Worm (Caenorhabditis elegans) whole organism, L4 larva: ENCODE data around the gene C29F9.5.

Experiments used
- F37D6.2 ChIP-seq: sonication (generic microtip); optimal IDR thresholded peaks from 2 replicates; lab custom pipeline; 2016; ENCODE audit warnings: mild to moderate bottlenecking, missing genetic modification characterization, missing compliant biosample characterization
- T26A8.4 ChIP-seq: fragments of 200-800 bp; sonication (Bioruptor generic); IDR thresholded peaks from 2 replicates; pipeline ENCODE4 v1.3.6; 2022; ENCODE audit warnings: missing genetic modification characterization, missing compliant biosample characterization
- Y105C5A.15 ChIP-seq: fragments of 200-800 bp; sonication (Bioruptor generic); IDR thresholded peaks from 2 replicates; pipeline ENCODE4 v1.3.6; 2022; ENCODE audit warnings: missing genetic modification characterization, missing compliant biosample characterization
- aha-1 ChIP-seq: fragments of 150-350 bp; peaks from one replicate; lab custom pipeline; 2014; ENCODE audit warnings: missing biosample characterization, missing genetic modification characterization
- aly-2 ChIP-seq: sonication (generic microtip); optimal IDR thresholded peaks from 2 replicates; lab custom pipeline; 2018; ENCODE audit warnings: missing biosample characterization, missing genetic modification characterization
- ceh-20 ChIP-seq: fragments of 200-800 bp; sonication (Bioruptor generic); IDR thresholded peaks from 2 replicates; pipeline ENCODE4 v1.3.6; 2022; ENCODE audit warnings: missing genetic modification reagents, missing genetic modification characterization, missing compliant biosample characterization
- ceh-44 ChIP-seq: fragments of 200-800 bp; sonication (Bioruptor generic); IDR thresholded peaks from 2 replicates; pipeline ENCODE4 v1.3.6; 2022; ENCODE audit warnings: missing genetic modification reagents, missing genetic modification characterization, missing compliant biosample characterization
- ces-1 ChIP-seq: fragments of 150-350 bp; sonication (generic microtip); optimal IDR thresholded peaks from 4 replicates; lab custom pipeline; 2014; ENCODE audit warnings: missing biosample characterization, missing genetic modification reagents, missing genetic modification characterization
- cey-2 ChIP-seq: sonication (generic microtip); optimal IDR thresholded peaks from 3 replicates; lab custom pipeline; 2017; ENCODE audit warnings: missing genetic modification characterization, mild to moderate bottlenecking, missing compliant biosample characterization, antibody characterized with exemption, borderline replicate concordance; ENCODE audit not compliant: insufficient read depth
- daf-19 ChIP-seq: fragments of 200-800 bp; sonication (Bioruptor generic); conservative IDR thresholded peaks from 2 replicates; pipeline ENCODE4 v1.3.6; 2022; ENCODE audit warnings: missing genetic modification characterization, missing compliant biosample characterization
- dmd-8 ChIP-seq: fragments of 200-800 bp; sonication (Bioruptor generic); IDR thresholded peaks from 2 replicates; pipeline ENCODE4 v1.3.6; 2022; ENCODE audit warnings: missing genetic modification characterization, missing compliant biosample characterization
- dpl-1 ChIP-seq: fragments of 150-350 bp; optimal IDR thresholded peaks from 2 replicates; lab custom pipeline; 2014; ENCODE audit warnings: missing biosample characterization, missing genetic modification reagents, missing genetic modification characterization
- dve-1 ChIP-seq: sonication (generic microtip); optimal IDR thresholded peaks from 2 replicates; lab custom pipeline; 2017; ENCODE audit warnings: antibody characterized with exemption, mild to moderate bottlenecking, missing genetic modification characterization, missing compliant biosample characterization; ENCODE audit not compliant: insufficient read depth
- egl-43 ChIP-seq: fragments of 200-800 bp; sonication (Bioruptor generic); IDR thresholded peaks from 2 replicates; pipeline ENCODE4 v1.3.6; 2022; ENCODE audit warnings: missing genetic modification reagents, missing genetic modification characterization, missing compliant biosample characterization
- gei-8 ChIP-seq: fragments of 200-800 bp; sonication (Bioruptor generic); optimal IDR thresholded peaks from 2 replicates; lab custom pipeline; 2018; ENCODE audit warnings: mild to moderate bottlenecking, missing genetic modification characterization, missing compliant biosample characterization
- hlh-11 ChIP-seq: fragments of 200-800 bp; sonication (Bioruptor generic); optimal IDR thresholded peaks from 2 replicates; lab custom pipeline; 2018; ENCODE audit warnings: mild to moderate bottlenecking, missing genetic modification characterization, missing compliant biosample characterization
- hlh-30 ChIP-seq: sonication (generic microtip); optimal IDR thresholded peaks from 2 replicates; lab custom pipeline; 2017; ENCODE audit warnings: antibody characterized with exemption, mild to moderate bottlenecking, missing genetic modification characterization, missing compliant biosample characterization; ENCODE audit not compliant: insufficient read depth
- jun-1 ChIP-seq: fragments of 150-350 bp; optimal IDR thresholded peaks from 2 replicates; lab custom pipeline; 2014; ENCODE audit warnings: missing biosample characterization, missing genetic modification reagents, missing genetic modification characterization
- lin-1 ChIP-seq: fragments of 200-800 bp; sonication (Bioruptor generic); IDR thresholded peaks from 2 replicates; pipeline ENCODE4 v1.3.6; 2022; ENCODE audit warnings: missing genetic modification reagents, missing genetic modification characterization, missing compliant biosample characterization
- lin-15B ChIP-seq: fragments of 150-350 bp; sonication (generic microtip); optimal IDR thresholded peaks from 3 replicates; lab custom pipeline; 2014; ENCODE audit warnings: missing biosample characterization, missing genetic modification characterization
- lin-38 ChIP-seq: fragments of 200-800 bp; sonication (Bioruptor generic); IDR thresholded peaks from 2 replicates; pipeline ENCODE4 v1.3.6; 2022; ENCODE audit warnings: missing genetic modification reagents, missing genetic modification characterization, missing compliant biosample characterization
- lir-3 ChIP-seq: sonication (generic microtip); optimal IDR thresholded peaks from 2 replicates; lab custom pipeline; 2016; ENCODE audit warnings: mild to moderate bottlenecking, missing genetic modification characterization, missing compliant biosample characterization
- lsy-2 ChIP-seq, 2 experiments: fragments of 150-350 bp in 1 of 2; sonication (generic microtip) in 1 of 2; optimal IDR thresholded peaks; 2 replicates each; lab custom pipeline; 2014 to 2017; ENCODE audit warnings: missing biosample characterization in 2 of 2, missing genetic modification characterization in 2 of 2
- mep-1 ChIP-seq: fragments of 150-350 bp; sonication (generic microtip); optimal IDR thresholded peaks from 3 replicates; lab custom pipeline; 2014; ENCODE audit warnings: missing biosample characterization, missing genetic modification characterization
- nhr-10 ChIP-seq: fragments of 150-350 bp; optimal IDR thresholded peaks from 2 replicates; lab custom pipeline; 2014; ENCODE audit warnings: missing biosample characterization, missing genetic modification characterization
- nhr-111 ChIP-seq: fragments of 200-800 bp; sonication (Bioruptor generic); optimal IDR thresholded peaks from 2 replicates; lab custom pipeline; 2018; ENCODE audit warnings: mild to moderate bottlenecking, missing genetic modification characterization, missing compliant biosample characterization
- nhr-41 ChIP-seq: fragments of 200-800 bp; sonication (Bioruptor generic); IDR thresholded peaks from 2 replicates; pipeline ENCODE4 v1.3.6; 2022; ENCODE audit warnings: missing genetic modification reagents, missing genetic modification characterization, missing compliant biosample characterization
- nhr-48 ChIP-seq: sonication (generic microtip); optimal IDR thresholded peaks from 2 replicates; lab custom pipeline; 2016; ENCODE audit warnings: mild to moderate bottlenecking, missing genetic modification characterization, missing compliant biosample characterization
- nhr-76 ChIP-seq: fragments of 150-350 bp; optimal IDR thresholded peaks from 2 replicates; lab custom pipeline; 2014; ENCODE audit warnings: missing biosample characterization, missing genetic modification characterization
- php-3 ChIP-seq: fragments of 200-800 bp; sonication (Bioruptor generic); IDR thresholded peaks from 2 replicates; pipeline ENCODE4 v1.3.6; 2022; ENCODE audit warnings: missing genetic modification reagents, missing genetic modification characterization, missing compliant biosample characterization
- pqm-1 ChIP-seq: sonication (generic microtip); optimal IDR thresholded peaks from 2 replicates; lab custom pipeline; 2017; ENCODE audit warnings: missing biosample characterization, missing genetic modification characterization
- saeg-2 ChIP-seq: fragments of 200-800 bp; sonication (Bioruptor generic); IDR thresholded peaks from 2 replicates; pipeline ENCODE4 v1.3.6; 2022; ENCODE audit warnings: missing genetic modification reagents, missing genetic modification characterization, missing compliant biosample characterization
- sdz-12 ChIP-seq: fragments of 200-800 bp; sonication (Bioruptor generic); optimal IDR thresholded peaks from 2 replicates; lab custom pipeline; 2018; ENCODE audit warnings: mild to moderate bottlenecking, missing genetic modification characterization, missing compliant biosample characterization
- set-16 ChIP-seq: fragments of 200-800 bp; sonication (Bioruptor generic); IDR thresholded peaks from 2 replicates; pipeline ENCODE4 v1.3.6; 2022; ENCODE audit warnings: missing genetic modification reagents, missing genetic modification characterization, missing compliant biosample characterization
- skn-1 ChIP-seq: fragments of 150-350 bp; optimal IDR thresholded peaks from 2 replicates; lab custom pipeline; 2014; ENCODE audit warnings: missing biosample characterization, missing genetic modification characterization
- spr-1 ChIP-seq: sonication (generic microtip); optimal IDR thresholded peaks from 2 replicates; lab custom pipeline; 2016; ENCODE audit warnings: mild to moderate bottlenecking, missing genetic modification characterization, missing compliant biosample characterization
- tra-1 ChIP-seq: fragments of 200-800 bp; sonication (Bioruptor generic); IDR thresholded peaks from 2 replicates; pipeline ENCODE4 v1.3.6; 2022; ENCODE audit warnings: missing genetic modification reagents, missing genetic modification characterization, missing compliant biosample characterization
- unc-62 ChIP-seq, 3 experiments: fragments of 150-350 bp in 1 of 3; sonication (generic microtip); optimal IDR thresholded peaks in 2 of 3; peaks in 1 of 3; 1 replicate in 1 of 3; 2 replicates in 2 of 3; lab custom pipeline; 2014 to 2017; ENCODE audit warnings: missing biosample characterization in 3 of 3, missing genetic modification characterization in 3 of 3, missing genetic modification reagents in 3 of 3, missing genotype in 1 of 3
- zag-1 ChIP-seq: fragments of 150-350 bp; optimal IDR thresholded peaks from 2 replicates; lab custom pipeline; 2014; ENCODE audit warnings: missing biosample characterization, missing genetic modification characterization
- zfp-3 ChIP-seq: fragments of 200-800 bp; sonication (Bioruptor generic); conservative IDR thresholded peaks from 2 replicates; pipeline ENCODE4 v1.3.6; 2022; ENCODE audit warnings: missing genetic modification reagents, missing genetic modification characterization, missing compliant biosample characterization
- zip-11 ChIP-seq: fragments of 200-800 bp; sonication (Bioruptor generic); IDR thresholded peaks from 2 replicates; pipeline ENCODE4 v1.3.6; 2022; ENCODE audit warnings: missing genetic modification characterization, missing compliant biosample characterization
- ztf-7 ChIP-seq: fragments of 150-350 bp; optimal IDR thresholded peaks from 2 replicates; lab custom pipeline; 2014; ENCODE audit warnings: missing biosample characterization, missing genetic modification characterization

The C29F9.5 gene

ce11 chrIII:117210-117609, at the start of gene C29F9.5:
TSS of gene C29F9.5 (plus strand) at chrIII:117510.
- TF ChIP-seq nhr-111 (GFP tag; lab: Kevin White, UChicago) (no peak), zag-1 (tag; lab: Kevin White, UChicago) (no peak), unc-62 (GFP tag; optimal IDR thresholded peaks at IDR 0.05 in 1 of 2; lab: Kevin White, UChicago) (peak in 1 of 2 experiments; percentile 59), unc-62 (tag; optimal IDR thresholded peaks at IDR 0.05; lab: Kevin White, UChicago) (no peak), lsy-2 (tag; optimal IDR thresholded peaks at IDR 0.05; lab: Kevin White, UChicago) (no peak)

ce11 chrIII:69652-70051, 47.7 kb upstream of the C29F9.5 start, which contains the start of gene spt-4:
TSS of gene spt-4 (minus strand) at chrIII:69752.
- TF ChIP-seq sdz-12 (GFP tag; lab: Kevin White, UChicago), result no peak
- no peak for TF ChIP-seq gei-8
- TF ChIP-seq skn-1 (tag; lab: Kevin White, UChicago), result no peak
- no peak for TF ChIP-seq ces-1 (GFP tag; lab: Kevin White, UChicago)
- TF ChIP-seq jun-1 (tag; lab: Kevin White, UChicago), result no peak
- no peak for TF ChIP-seq hlh-30 (tag; lab: Kevin White, UChicago)
- TF ChIP-seq Y105C5A.15 (GFP tag; lab: Robert Waterston, UW), result no peak
- TF ChIP-seq php-3 (GFP tag; lab: Robert Waterston, UW), result no peak
- no peak for TF ChIP-seq daf-19 (GFP tag; lab: Robert Waterston, UW)
- no peak for TF ChIP-seq lin-1 (GFP tag; lab: Robert Waterston, UW)
- TF ChIP-seq lir-3 (tag; lab: Kevin White, UChicago), result no peak

- no peak for TF ChIP-seq mep-1
- peak; percentile 92 for TF ChIP-seq set-16
- TF ChIP-seq dpl-1 (GFP tag; lab: Kevin White, UChicago), result no peak
- TF ChIP-seq egl-43 (GFP tag; lab: Robert Waterston, UW), result peak; percentile 67; the same call in 1 of the 2 replicates
- no peak for TF ChIP-seq ceh-44
- no peak for TF ChIP-seq aly-2 (tag; lab: Kevin White, UChicago)
- TF ChIP-seq dve-1 (tag; lab: Kevin White, UChicago), result no peak
- TF ChIP-seq saeg-2 (GFP tag; lab: Robert Waterston, UW), result 0 out of 2 replicates have a peak, but pooled peaks have one; percentile 48
- no peak for TF ChIP-seq nhr-41 (GFP tag; lab: Robert Waterston, UW)
- TF ChIP-seq, all 104 proteins: peak for 3
Measured at ce11 chrIII:72078-72477, 45.2 kb upstream of the C29F9.5 start.

- TF ChIP-seq tra-1 (GFP tag; lab: Robert Waterston, UW) (no peak), unc-62 (GFP tag; optimal IDR thresholded peaks at IDR 0.05 in 1 of 2; lab: Kevin White, UChicago) (peak in 1 of 2 experiments; percentile 27), unc-62 (tag; optimal IDR thresholded peaks at IDR 0.05; lab: Kevin White, UChicago) (no peak)
Measured at ce11 chrIII:84372-84771, 32.9 kb upstream of the C29F9.5 start.

- TF ChIP-seq spr-1 (tag; lab: Kevin White, UChicago) (no peak), unc-62 (GFP tag; optimal IDR thresholded peaks at IDR 0.05 in 1 of 2; lab: Kevin White, UChicago) (peak in 1 of 2 experiments; percentile 39), unc-62 (tag; optimal IDR thresholded peaks at IDR 0.05; lab: Kevin White, UChicago) (no peak), nhr-76 (tag; lab: Kevin White, UChicago) (no peak), jun-1 (tag; lab: Kevin White, UChicago) (no peak), nhr-10 (tag; lab: Kevin White, UChicago) (no peak), dmd-8 (no peak), lin-38 (GFP tag; lab: Robert Waterston, UW) (peak; percentile 52), aha-1 (tag; lab: Kevin White, UChicago) (no peak), ztf-7 (no peak), php-3 (GFP tag; lab: Robert Waterston, UW) (no peak), lin-15B (tag; lab: Kevin White, UChicago) (no peak), nhr-48 (tag; lab: Kevin White, UChicago) (no peak), hlh-11 (tag; lab: Kevin White, UChicago) (peak; percentile 32), zfp-3 (GFP tag; lab: Robert Waterston, UW) (no peak), F37D6.2 (tag; lab: Kevin White, UChicago) (no peak), ceh-20 (GFP tag; lab: Robert Waterston, UW) (no peak), tra-1 (GFP tag; lab: Robert Waterston, UW) (no peak), set-16 (no peak), pqm-1 (tag; lab: Kevin White, UChicago) (no peak), mep-1 (peak; percentile 60), zip-11 (GFP tag; lab: Robert Waterston, UW) (no peak), T26A8.4 (GFP tag; lab: Robert Waterston, UW) (no peak), lir-3 (tag; lab: Kevin White, UChicago) (no peak), cey-2 (tag; lab: Kevin White, UChicago) (no peak)
Measured at ce11 chrIII:86316-86715, 31.0 kb upstream of the C29F9.5 start, which contains the start of gene attf-3. TSS of gene attf-3 (minus strand) at chrIII:86384.
